Fruit fly (Drosophila melanogaster): ENCODE data around the gene slx1.
A peak's percentile ranks its signal among the peaks of the same experiment; 100 is the strongest.

The slx1 gene

dm6 chr3R:4664947-4665346 lies 23.2 kb downstream of the slx1 start (continued):
- TF ChIP-seq pzg (GFP tag; optimal IDR thresholded peaks at IDR 0.05), result no peak
- peak in 1 of 2 experiments; percentile 93 for TF ChIP-seq chif (GFP tag; optimal IDR thresholded peaks at IDR 0.05)
- no peak for TF ChIP-seq NC2α (GFP tag; optimal IDR thresholded peaks at IDR 0.05)
- no peak for TF ChIP-seq Stat92E (GFP tag; optimal IDR thresholded peaks at IDR 0.05)
- TF ChIP-seq yki (optimal IDR thresholded peaks at IDR 0.05), result no peak
- no peak for TF ChIP-seq CG16813 (GFP tag; IDR thresholded peaks at IDR 0.05; ENCODE audit: partially characterized antibody)
- peak; percentile 75 for TF ChIP-seq ranshi (GFP tag; IDR thresholded peaks at IDR 0.05)
- no peak for TF ChIP-seq CG10321 (GFP tag; IDR thresholded peaks at IDR 0.05)
- peak; percentile 62; the same call in 1 of the 2 replicates for TF ChIP-seq toy (GFP tag; IDR thresholded peaks at IDR 0.05)
- no peak for TF ChIP-seq Dip2 (GFP tag; IDR thresholded peaks at IDR 0.05)
- TF ChIP-seq prd (optimal IDR thresholded peaks at IDR 0.05), result no peak
- TF ChIP-seq prd (GFP tag; IDR thresholded peaks at IDR 0.05), result peak; percentile 56; the same call in 2 of the 3 replicates
- no peak for TF ChIP-seq Chrac-16 (GFP tag; optimal IDR thresholded peaks at IDR 0.05)
- TF ChIP-seq CG17328 (GFP tag; IDR thresholded peaks at IDR 0.05), result no peak
- TF ChIP-seq cad (GFP tag; optimal IDR thresholded peaks at IDR 0.05), result no peak
- TF ChIP-seq CG10147 (GFP tag; optimal IDR thresholded peaks at IDR 0.05), result peak; percentile 76
- TF ChIP-seq CG17568 (GFP tag; optimal IDR thresholded peaks at IDR 0.05), result peak; percentile 67
- TF ChIP-seq Sox100B (GFP tag; optimal IDR thresholded peaks at IDR 0.05), result peak; percentile 92
- no peak for TF ChIP-seq CG32767 (GFP tag; IDR thresholded peaks at IDR 0.05)
- TF ChIP-seq CG3163 (GFP tag; optimal IDR thresholded peaks at IDR 0.05), result no peak
- TF ChIP-seq Sry-δ (GFP tag; optimal IDR thresholded peaks at IDR 0.05), result peak; percentile 45
- TF ChIP-seq psq (GFP tag; optimal IDR thresholded peaks at IDR 0.05), result no peak
- peak; percentile 70 for TF ChIP-seq CG4360 (GFP tag; IDR thresholded peaks at IDR 0.05)
- TF ChIP-seq tgo (GFP tag; IDR thresholded peaks at IDR 0.05), result peak; percentile 47; the same call in 2 of the 3 replicates
- peak; percentile 96 for TF ChIP-seq Xrp1 (GFP tag; IDR thresholded peaks at IDR 0.05)
- TF ChIP-seq Doc3 (GFP tag; IDR thresholded peaks at IDR 0.05; ENCODE audit: partially characterized antibody), result no peak
- TF ChIP-seq CG42726 (GFP tag; IDR thresholded peaks at IDR 0.05; ENCODE audit: partially characterized antibody), result no peak
- peak; percentile 92 for TF ChIP-seq CG6254 (GFP tag; optimal IDR thresholded peaks at IDR 0.05)
- no peak for TF ChIP-seq CG4617 (GFP tag; optimal IDR thresholded peaks at IDR 0.05; ENCODE audit: borderline replicate concordance)
- no peak for TF ChIP-seq Dp (GFP tag; optimal IDR thresholded peaks at IDR 0.05)
- TF ChIP-seq gem (tag; optimal IDR thresholded peaks at IDR 0.05), result peak; percentile 85
- TF ChIP-seq Usf (GFP tag; optimal IDR thresholded peaks at IDR 0.05), result no peak
- TF ChIP-seq wek (GFP tag; optimal IDR thresholded peaks at IDR 0.05), result peak; percentile 88
- TF ChIP-seq nmo (GFP tag; optimal IDR thresholded peaks at IDR 0.05), result no peak
- peak; percentile 40 for TF ChIP-seq CG10209 (GFP tag; optimal IDR thresholded peaks at IDR 0.05)
- peak; percentile 67 for TF ChIP-seq p53 (GFP tag; optimal IDR thresholded peaks at IDR 0.05)
- no peak for TF ChIP-seq CG16815 (GFP tag; optimal IDR thresholded peaks at IDR 0.05)
- TF ChIP-seq Kr (GFP tag; optimal IDR thresholded peaks at IDR 0.05), result peak; percentile 89
- no peak for TF ChIP-seq Oaz (GFP tag; IDR thresholded peaks at IDR 0.05)
- peak; percentile 63; the same call in 1 of the 2 replicates for TF ChIP-seq CG14014 (GFP tag; IDR thresholded peaks at IDR 0.05)
- TF ChIP-seq CG7357 (GFP tag; IDR thresholded peaks at IDR 0.05), result no peak
- peak; percentile 53; the same call in 1 of the 3 replicates for TF ChIP-seq ase (GFP tag; IDR thresholded peaks at IDR 0.05)
- TF ChIP-seq CG11456 (GFP tag; IDR thresholded peaks at IDR 0.05), result no peak; the same call in 1 of the 3 replicates
- peak; percentile 80 for TF ChIP-seq caup (GFP tag; optimal IDR thresholded peaks at IDR 0.05; ENCODE audit: severe bottlenecking)
- TF ChIP-seq CG12299 (tag; optimal IDR thresholded peaks at IDR 0.05), result peak; percentile 67
- peak; percentile 60 for TF ChIP-seq CG6654 (GFP tag; optimal IDR thresholded peaks at IDR 0.05)
- no peak for TF ChIP-seq Lim3 (GFP tag; IDR thresholded peaks at IDR 0.05)
- peak; percentile 56 for TF ChIP-seq CG11247 (GFP tag; IDR thresholded peaks at IDR 0.05)
- TF ChIP-seq CG33557 (GFP tag; optimal IDR thresholded peaks at IDR 0.05), result peak; percentile 69
- no peak for TF ChIP-seq CG12219 (GFP tag; optimal IDR thresholded peaks at IDR 0.05)
- TF ChIP-seq CG2202 (tag; optimal IDR thresholded peaks at IDR 0.05), result peak; percentile 71
